Worm (Caenorhabditis elegans): ENCODE results near the gene nspc-14.
A peak's percentile ranks its signal among the peaks of the same experiment; 100 is the strongest.

The nspc-14 gene

DNA sequence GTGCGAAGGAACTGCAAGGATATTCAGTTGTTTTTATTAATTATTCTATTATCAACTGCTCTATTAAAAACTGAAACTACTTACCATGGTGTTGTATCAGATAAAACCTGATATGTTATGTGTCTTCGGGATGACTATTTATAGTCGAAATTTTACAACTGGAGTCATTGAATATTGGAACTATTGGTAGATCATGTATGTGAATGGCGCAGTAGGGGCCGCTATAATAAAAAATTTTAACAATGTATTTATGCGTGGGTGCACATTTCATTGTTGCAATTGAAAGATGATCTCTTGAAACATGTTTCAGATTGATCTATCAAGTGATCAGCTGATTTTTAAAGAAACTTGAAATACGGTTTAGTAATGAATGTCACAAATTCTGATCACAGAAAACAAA is at the start of gene nspc-14:
Gene nspc-14, minus strand, starts transcription at position 101 of the 400 bp plus-strand sequence.
- no peak for TF ChIP-seq hlh-6 (tag; optimal IDR thresholded peaks at IDR 0.05)
- TF ChIP-seq ets-4 (tag; optimal IDR thresholded peaks at IDR 0.05): no peak
- TF ChIP-seq ref-2 (tag; optimal IDR thresholded peaks at IDR 0.05): no peak
- TF ChIP-seq odd-2 (tag; optimal IDR thresholded peaks at IDR 0.05): no peak
- TF ChIP-seq sox-2 (GFP tag; IDR thresholded peaks at IDR 0.05): no peak
- no peak for TF ChIP-seq syd-9 (tag; optimal IDR thresholded peaks at IDR 0.05)
- TF ChIP-seq madf-2 (tag; optimal IDR thresholded peaks at IDR 0.05): no peak
- no peak for TF ChIP-seq ceh-14 (tag; optimal IDR thresholded peaks at IDR 0.05)
- no peak for TF ChIP-seq elt-2 (tag; optimal IDR thresholded peaks at IDR 0.05)
- TF ChIP-seq tbx-2 (tag; optimal IDR thresholded peaks at IDR 0.05): no peak
- no peak for TF ChIP-seq mec-3 (tag; optimal IDR thresholded peaks at IDR 0.05; ENCODE audit: borderline replicate concordance)
- no peak for TF ChIP-seq K09A11.1 (tag; optimal IDR thresholded peaks at IDR 0.05; ENCODE audit: insufficient read depth)
- no peak for TF ChIP-seq ceh-24 (tag; optimal IDR thresholded peaks at IDR 0.05)

DNA sequence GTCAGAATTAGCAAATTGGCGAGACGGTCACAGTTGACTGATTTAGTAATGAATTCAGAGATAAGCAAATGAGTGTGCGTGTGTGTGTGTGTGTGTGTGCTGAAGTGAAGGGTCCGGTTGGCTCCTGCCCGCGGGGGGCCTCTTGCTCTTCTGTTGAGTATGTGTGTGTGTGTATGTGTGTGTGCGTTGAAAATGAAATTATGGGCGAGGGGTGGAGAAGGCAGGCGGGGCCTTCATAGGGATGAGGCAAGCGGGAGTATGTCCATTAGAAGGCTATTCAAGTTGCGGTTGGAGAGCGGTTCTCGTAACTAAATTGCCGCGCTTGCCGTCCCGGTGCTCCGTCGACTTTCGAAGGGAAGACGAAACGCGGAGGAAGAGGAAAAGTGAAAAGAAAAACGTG is 48.4 kb upstream of the nspc-14 start:
- TF ChIP-seq K09A11.1 (tag; optimal IDR thresholded peaks at IDR 0.05; ENCODE audit: insufficient read depth) (no peak), gmeb-2 (tag; optimal IDR thresholded peaks at IDR 0.05) (peak; percentile 34), fkh-6 (tag; optimal IDR thresholded peaks at IDR 0.05) (no peak), fkh-10 (GFP tag; optimal IDR thresholded peaks at IDR 0.05) (peak; percentile 19), sox-4 (tag; optimal IDR thresholded peaks at IDR 0.05) (peak; percentile 23), pqm-1 (tag; optimal IDR thresholded peaks at IDR 0.05) (no peak), ceh-22 (tag; optimal IDR thresholded peaks at IDR 0.05) (no peak), C08G9.2 (tag; optimal IDR thresholded peaks at IDR 0.05) (no peak), ceh-45 (GFP tag; IDR thresholded peaks at IDR 0.05) (no peak), tbx-2 (tag; optimal IDR thresholded peaks at IDR 0.05) (peak; percentile 47), unc-3 (GFP tag; conservative IDR thresholded peaks at IDR 0.05) (no peak), unc-3 (tag; optimal IDR thresholded peaks at IDR 0.05) (no peak), ceh-14 (tag; optimal IDR thresholded peaks at IDR 0.05) (peak; percentile 37), hlh-30 (tag; optimal IDR thresholded peaks at IDR 0.05; ENCODE audit: insufficient read depth) (no peak), pha-2 (tag; optimal IDR thresholded peaks at IDR 0.05) (no peak), unc-86 (tag; optimal IDR thresholded peaks at IDR 0.05) (no peak), ceh-30 (tag; optimal IDR thresholded peaks at IDR 0.05) (no peak), lim-6 (tag; optimal IDR thresholded peaks at IDR 0.05) (no peak), dmd-4 (tag; optimal IDR thresholded peaks at IDR 0.05; ENCODE audit: borderline replicate concordance) (no peak), eyg-1 (tag; optimal IDR thresholded peaks at IDR 0.05) (no peak), zip-5 (tag; optimal IDR thresholded peaks at IDR 0.05) (no peak), F13H6.1 (tag; optimal IDR thresholded peaks at IDR 0.05) (peak; percentile 22), ceh-34 (tag; optimal IDR thresholded peaks at IDR 0.05) (no peak), syd-9 (tag; optimal IDR thresholded peaks at IDR 0.05) (peak; percentile 16), dve-1 (tag; optimal IDR thresholded peaks at IDR 0.05) (no peak), sdc-2 (tag; optimal IDR thresholded peaks at IDR 0.05) (peak; percentile 8), madf-2 (tag; optimal IDR thresholded peaks at IDR 0.05) (peak; percentile 28), K02D7.2 (tag; optimal IDR thresholded peaks at IDR 0.05) (no peak), hlh-13 (GFP tag; optimal IDR thresholded peaks at IDR 0.05) (peak; percentile 26), ztf-16 (tag; optimal IDR thresholded peaks at IDR 0.05) (no peak), npax-4 (tag; optimal IDR thresholded peaks at IDR 0.05) (no peak), nhr-232 (tag; optimal IDR thresholded peaks at IDR 0.05) (no peak), Y22D7AL.16 (tag; optimal IDR thresholded peaks at IDR 0.05) (no peak), ceh-31 (tag; optimal IDR thresholded peaks at IDR 0.05) (peak; percentile 88), ref-2 (tag; optimal IDR thresholded peaks at IDR 0.05) (peak; percentile 57), fax-1 (tag; optimal IDR thresholded peaks at IDR 0.05) (peak; percentile 12), ttx-3 (tag; optimal IDR thresholded peaks at IDR 0.05) (no peak), ceh-18 (tag; optimal IDR thresholded peaks at IDR 0.05) (peak; percentile 41), elt-4 (tag; optimal IDR thresholded peaks at IDR 0.05) (no peak), hlh-6 (tag; optimal IDR thresholded peaks at IDR 0.05) (peak; percentile 30), C38D4.7 (GFP tag; optimal IDR thresholded peaks at IDR 0.05) (no peak), mec-3 (tag; optimal IDR thresholded peaks at IDR 0.05; ENCODE audit: borderline replicate concordance) (no peak), ceh-6 (GFP tag; optimal IDR thresholded peaks at IDR 0.05) (peak; percentile 11), nfya-1 (tag; optimal IDR thresholded peaks at IDR 0.05) (peak; percentile 42), nhr-11 (tag; optimal IDR thresholded peaks at IDR 0.05) (no peak), unc-42 (tag; optimal IDR thresholded peaks at IDR 0.05) (peak; percentile 100)
